Fruit fly (Drosophila melanogaster): ENCODE data around the gene CG5653.

CG5653 gene

DNA sequence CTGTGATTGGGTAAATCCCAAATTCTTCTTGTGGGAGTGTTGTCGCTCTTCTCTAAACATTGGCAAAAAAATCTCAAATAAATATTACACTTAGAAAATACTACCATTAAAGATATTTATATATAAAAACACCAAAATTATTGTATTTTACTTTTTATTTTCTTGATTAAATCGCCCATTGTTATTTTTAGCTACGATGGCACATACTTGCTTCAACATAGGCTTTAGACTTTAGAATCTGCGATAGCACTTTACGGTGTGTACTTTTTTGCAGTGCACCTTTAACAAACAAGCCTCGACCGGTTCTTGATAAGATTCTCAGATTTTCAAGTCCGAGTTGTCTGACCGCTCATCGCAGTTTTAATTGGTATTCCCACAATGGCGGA lies 11.5 kb downstream of the CG5653 start, which contains the start of gene GNBP3 (continued):
- TF ChIP-seq exex (tag; optimal IDR thresholded peaks at IDR 0.05) = no peak
- TF ChIP-seq Med (GFP tag) = peak; percentile 78
- peak; percentile 19 for TF ChIP-seq CG10654 (GFP tag; optimal IDR thresholded peaks at IDR 0.05)
- TF ChIP-seq Myb (GFP tag; optimal IDR thresholded peaks at IDR 0.05) = no peak
- no peak for TF ChIP-seq CG17802 (tag; optimal IDR thresholded peaks at IDR 0.05)
- no peak for TF ChIP-seq gsb (GFP tag; IDR thresholded peaks at IDR 0.05)
- no peak for TF ChIP-seq Mes4 (GFP tag; optimal IDR thresholded peaks at IDR 0.05)
- no peak for TF ChIP-seq CG2199 (GFP tag; IDR thresholded peaks at IDR 0.05)
- no peak for TF ChIP-seq bbx (GFP tag; IDR thresholded peaks at IDR 0.05; ENCODE audit: partially characterized antibody)
- TF ChIP-seq CG7357 (GFP tag; IDR thresholded peaks at IDR 0.05) = 0 out of 3 replicates have a peak, but pooled peaks have one; percentile 31
- TF ChIP-seq sens-2 (GFP tag; IDR thresholded peaks at IDR 0.05) = no peak
- peak; percentile 64 for TF ChIP-seq lilli (GFP tag; optimal IDR thresholded peaks at IDR 0.05)
- no peak for TF ChIP-seq her (GFP tag; optimal IDR thresholded peaks at IDR 0.05)
- TF ChIP-seq luna (GFP tag; optimal IDR thresholded peaks at IDR 0.05) = no peak
- TF ChIP-seq CG8924 (tag; optimal IDR thresholded peaks at IDR 0.05) = peak; percentile 36
- no peak for TF ChIP-seq CG16779 (GFP tag; IDR thresholded peaks at IDR 0.05)
- no peak for TF ChIP-seq CG11696 (GFP tag; IDR thresholded peaks at IDR 0.05)
- 0 out of 2 replicates have a peak, but pooled peaks have one; percentile 32 for TF ChIP-seq ranshi (GFP tag; IDR thresholded peaks at IDR 0.05)
- 0 out of 2 replicates have a peak, but pooled peaks have one; percentile 19 for TF ChIP-seq CG6272 (GFP tag; IDR thresholded peaks at IDR 0.05)
- TF ChIP-seq CG3407 (GFP tag; optimal IDR thresholded peaks at IDR 0.05) = peak; percentile 37
- 0 out of 2 replicates have a peak, but pooled peaks have one; percentile 17 for TF ChIP-seq wdn (GFP tag; IDR thresholded peaks at IDR 0.05)
- TF ChIP-seq dm (GFP tag; optimal IDR thresholded peaks at IDR 0.05) = no peak
- no peak for TF ChIP-seq z (GFP tag; IDR thresholded peaks at IDR 0.05)
- TF ChIP-seq lmd (GFP tag; IDR thresholded peaks at IDR 0.05) = no peak
- no peak for TF ChIP-seq maf-S (GFP tag; optimal IDR thresholded peaks at IDR 0.05)
- TF ChIP-seq CG16815 (GFP tag; optimal IDR thresholded peaks at IDR 0.05) = peak; percentile 49
- TF ChIP-seq CG11247 (GFP tag; IDR thresholded peaks at IDR 0.05) = no peak
- peak; percentile 31 to 38 for TF ChIP-seq dpn (GFP tag; optimal IDR thresholded peaks at IDR 0.05)
- no peak for TF ChIP-seq pita (GFP tag; optimal IDR thresholded peaks at IDR 0.05)
- peak; percentile 48 for TF ChIP-seq bigmax (GFP tag; optimal IDR thresholded peaks at IDR 0.05)
- TF ChIP-seq prd (optimal IDR thresholded peaks at IDR 0.05) = no peak
- TF ChIP-seq prd (GFP tag; IDR thresholded peaks at IDR 0.05) = peak; percentile 77
- no peak for TF ChIP-seq CG6175 (GFP tag; IDR thresholded peaks at IDR 0.05)
- peak; percentile 12 for TF ChIP-seq CG12155 (GFP tag; optimal IDR thresholded peaks at IDR 0.05)
- no peak for TF ChIP-seq jigr1 (GFP tag; IDR thresholded peaks at IDR 0.05)
- peak; percentile 85 for TF ChIP-seq Max (GFP tag; optimal IDR thresholded peaks at IDR 0.05)
- TF ChIP-seq NK7.1 (GFP tag; optimal IDR thresholded peaks at IDR 0.05) = no peak
- peak; percentile 36; the same call in 1 of the 2 replicates for TF ChIP-seq klu (GFP tag; IDR thresholded peaks at IDR 0.05)
- no peak for TF ChIP-seq CG31388 (GFP tag; optimal IDR thresholded peaks at IDR 0.05)
- no peak for TF ChIP-seq CHES-1-like (GFP tag; optimal IDR thresholded peaks at IDR 0.05)
- 0 out of 2 replicates have a peak, but pooled peaks have one; percentile 26 for TF ChIP-seq ara (GFP tag; IDR thresholded peaks at IDR 0.05)
- TF ChIP-seq CG13894 (tag; optimal IDR thresholded peaks at IDR 0.05) = no peak
- no peak for TF ChIP-seq CG13296 (GFP tag; optimal IDR thresholded peaks at IDR 0.05)
- TF ChIP-seq al (GFP tag; IDR thresholded peaks at IDR 0.05) = peak; percentile 39
- TF ChIP-seq sug (tag; optimal IDR thresholded peaks at IDR 0.05) = no peak
- TF ChIP-seq NC2α (GFP tag; optimal IDR thresholded peaks at IDR 0.05) = no peak
- no peak for TF ChIP-seq sima (GFP tag; optimal IDR thresholded peaks at IDR 0.05)
- no peak for TF ChIP-seq CG4617 (GFP tag; optimal IDR thresholded peaks at IDR 0.05; ENCODE audit: borderline replicate concordance)
- peak; percentile 2 for TF ChIP-seq fd64A (GFP tag; optimal IDR thresholded peaks at IDR 0.05)
- peak; percentile 53 for TF ChIP-seq CG13424 (tag; optimal IDR thresholded peaks at IDR 0.05)
- no peak for TF ChIP-seq salm (tag; optimal IDR thresholded peaks at IDR 0.05)
- TF ChIP-seq grau (tag; optimal IDR thresholded peaks at IDR 0.05) = peak; percentile 63
- TF ChIP-seq Fer2 (tag; optimal IDR thresholded peaks at IDR 0.05) = peak; percentile 34
